Worm (Caenorhabditis elegans): Measurements from ENCODE around the gene R11D1.4.

Gene R11D1.4

ce11 chrV:12732734-12733133, 18.7 kb upstream of the R11D1.4 start:
- TF ChIP-seq skn-1 (tag; optimal IDR thresholded peaks at IDR 0.05): no peak
- TF ChIP-seq nhr-25 (tag; optimal IDR thresholded peaks at IDR 0.05): no peak
- TF ChIP-seq fos-1 (tag; optimal IDR thresholded peaks at IDR 0.05): peak; percentile 62
- TF ChIP-seq F13H6.1 (tag; optimal IDR thresholded peaks at IDR 0.05): no peak
- no peak for TF ChIP-seq ztf-1 (GFP tag; conservative IDR thresholded peaks at IDR 0.05)
- no peak for TF ChIP-seq unc-62 (GFP tag; optimal IDR thresholded peaks at IDR 0.05)
- TF ChIP-seq nhr-77 (tag; optimal IDR thresholded peaks at IDR 0.05): no peak
- TF ChIP-seq unc-55 (GFP tag; optimal IDR thresholded peaks at IDR 0.05): no peak
- TF ChIP-seq lin-13 (GFP tag; optimal IDR thresholded peaks at IDR 0.05): no peak
- TF ChIP-seq aly-2 (tag; optimal IDR thresholded peaks at IDR 0.05): no peak
- TF ChIP-seq crh-2 (tag; optimal IDR thresholded peaks at IDR 0.05): peak; percentile 18
- TF ChIP-seq C34F6.9 (tag; optimal IDR thresholded peaks at IDR 0.05): no peak
- TF ChIP-seq ceh-82 (tag; optimal IDR thresholded peaks at IDR 0.05): no peak
- no peak for TF ChIP-seq alr-1 (tag; optimal IDR thresholded peaks at IDR 0.05)
- no peak for TF ChIP-seq nhr-129 (tag; optimal IDR thresholded peaks at IDR 0.05)
- peak; percentile 46 for TF ChIP-seq sma-9 (GFP tag; optimal IDR thresholded peaks at IDR 0.05)
- no peak for TF ChIP-seq sma-9 (tag; optimal IDR thresholded peaks at IDR 0.05)
- TF ChIP-seq dmd-4 (tag; optimal IDR thresholded peaks at IDR 0.05): no peak
- no peak for TF ChIP-seq elt-3 (tag; optimal IDR thresholded peaks at IDR 0.05)
- TF ChIP-seq mbf-1 (tag; optimal IDR thresholded peaks at IDR 0.05): no peak
- TF ChIP-seq lin-39 (tag; optimal IDR thresholded peaks at IDR 0.05): no peak
- TF ChIP-seq nhr-23 (tag; optimal IDR thresholded peaks at IDR 0.05): no peak
- no peak for TF ChIP-seq nhr-11 (tag; optimal IDR thresholded peaks at IDR 0.05)
- TF ChIP-seq mab-5 (tag; optimal IDR thresholded peaks at IDR 0.05): no peak
- TF ChIP-seq egl-27 (tag; optimal IDR thresholded peaks at IDR 0.05): no peak

- no peak for TF ChIP-seq alr-1 (tag; optimal IDR thresholded peaks at IDR 0.05)
These were observed 15.2 kb upstream of the R11D1.4 start, which contains the start of gene R11D1.10 for ce11 chrV:12729220-12729619. Gene R11D1.10, plus strand, starts transcription at chrV:12729520.

ce11 chrV:12728062-12728665, 14.1 kb upstream of the R11D1.4 start, which contains the start of the genes rpl-28 and mrpl-49:
Gene rpl-28, minus strand, starts transcription at chrV:12728112.
Gene mrpl-49, plus strand, starts transcription at chrV:12728631.
- no peak for TF ChIP-seq peb-1 (tag; optimal IDR thresholded peaks at IDR 0.05)
- TF ChIP-seq gmeb-1 (tag; optimal IDR thresholded peaks at IDR 0.05): peak; percentile 85
- TF ChIP-seq lin-13 (GFP tag; optimal IDR thresholded peaks at IDR 0.05): peak; percentile 89
- TF ChIP-seq R02D3.7 (tag; optimal IDR thresholded peaks at IDR 0.05): peak; percentile 82
- TF ChIP-seq ztf-4 (tag; optimal IDR thresholded peaks at IDR 0.05): peak; percentile 70
- no peak for TF ChIP-seq nhr-23 (tag; optimal IDR thresholded peaks at IDR 0.05)
- TF ChIP-seq snpc-4 (tag; optimal IDR thresholded peaks at IDR 0.05): peak; percentile 83
- TF ChIP-seq aly-2 (tag; optimal IDR thresholded peaks at IDR 0.05): no peak
- peak; percentile 82 for TF ChIP-seq mab-5 (tag; optimal IDR thresholded peaks at IDR 0.05)
- TF ChIP-seq nhr-129 (tag; optimal IDR thresholded peaks at IDR 0.05): peak; percentile 89
- TF ChIP-seq lin-11 (tag; optimal IDR thresholded peaks at IDR 0.05): peak; percentile 85
- TF ChIP-seq dmd-4 (tag; optimal IDR thresholded peaks at IDR 0.05): no peak
- peak; percentile 80 for TF ChIP-seq sma-3 (GFP tag; optimal IDR thresholded peaks at IDR 0.05)
- TF ChIP-seq nhr-12 (tag; optimal IDR thresholded peaks at IDR 0.05): no peak
- peak; percentile 47 for TF ChIP-seq egl-27 (tag; optimal IDR thresholded peaks at IDR 0.05)
- no peak for TF ChIP-seq ztf-1 (GFP tag; conservative IDR thresholded peaks at IDR 0.05)
- no peak for TF ChIP-seq nhr-10 (tag; optimal IDR thresholded peaks at IDR 0.05)
- TF ChIP-seq zag-1 (tag; optimal IDR thresholded peaks at IDR 0.05): peak; percentile 36
- peak; percentile 50 for TF ChIP-seq ama-1 (optimal IDR thresholded peaks at IDR 0.05)
- peak in 1 of 2 experiments; percentile 27 for TF ChIP-seq mdl-1 (tag; optimal IDR thresholded peaks at IDR 0.05)
- peak; percentile 75 for TF ChIP-seq nhr-21 (tag; optimal IDR thresholded peaks at IDR 0.05)
- TF ChIP-seq lsy-2 (tag; optimal IDR thresholded peaks at IDR 0.05): peak; percentile 64 to 93
- no peak for TF ChIP-seq ZK546.5 (tag; optimal IDR thresholded peaks at IDR 0.05)
- peak; percentile 49 for TF ChIP-seq skn-1 (tag; optimal IDR thresholded peaks at IDR 0.05)
- TF ChIP-seq nhr-11 (tag; optimal IDR thresholded peaks at IDR 0.05): no peak
- no peak for TF ChIP-seq elt-1 (tag; optimal IDR thresholded peaks at IDR 0.05)
- TF ChIP-seq crh-2 (tag; optimal IDR thresholded peaks at IDR 0.05): peak; percentile 91
- TF ChIP-seq C34F6.9 (tag; optimal IDR thresholded peaks at IDR 0.05): peak; percentile 96
- no peak for TF ChIP-seq unc-39 (tag; optimal IDR thresholded peaks at IDR 0.05)
- no peak for TF ChIP-seq alr-1 (tag; optimal IDR thresholded peaks at IDR 0.05)
- peak; percentile 98 for TF ChIP-seq unc-55 (GFP tag; optimal IDR thresholded peaks at IDR 0.05)
- peak; percentile 78 for TF ChIP-seq sem-4 (tag; optimal IDR thresholded peaks at IDR 0.05)
- peak; percentile 86 for TF ChIP-seq fos-1 (tag; optimal IDR thresholded peaks at IDR 0.05)
- TF ChIP-seq unc-62 (GFP tag; optimal IDR thresholded peaks at IDR 0.05): no peak
- peak; percentile 2 for TF ChIP-seq ceh-82 (tag; optimal IDR thresholded peaks at IDR 0.05)
- no peak for TF ChIP-seq nhr-25 (tag; optimal IDR thresholded peaks at IDR 0.05)
- no peak for TF ChIP-seq mbf-1 (tag; optimal IDR thresholded peaks at IDR 0.05)
- peak; percentile 72 for TF ChIP-seq F13H6.1 (tag; optimal IDR thresholded peaks at IDR 0.05)
- no peak for TF ChIP-seq lin-39 (tag; optimal IDR thresholded peaks at IDR 0.05)
- no peak for TF ChIP-seq nhr-6 (tag; optimal IDR thresholded peaks at IDR 0.05)
- no peak for TF ChIP-seq nhr-237 (tag; optimal IDR thresholded peaks at IDR 0.05)
- peak; percentile 40 for TF ChIP-seq ceh-16 (tag; optimal IDR thresholded peaks at IDR 0.05)
- no peak for TF ChIP-seq nhr-77 (tag; optimal IDR thresholded peaks at IDR 0.05)
- no peak for TF ChIP-seq ztf-11 (tag; optimal IDR thresholded peaks at IDR 0.05)
- no peak for TF ChIP-seq Y55F3AM.14 (GFP tag; optimal IDR thresholded peaks at IDR 0.05)

All from whole organism, L2 larva.